Fruit fly (Drosophila melanogaster) whole organism, embryonic: Measurements from ENCODE around the gene Chrac-14.
A peak's percentile ranks its signal among the peaks of the same experiment; 100 is the strongest.

Experiments
- CG11398 ChIP-seq: fragments of 200-800 bp; sonication (Bioruptor generic); optimal IDR thresholded peaks from 2 replicates; lab custom pipeline; 2016; ENCODE audit warnings: missing biosample characterization, missing genetic modification characterization
- CG12104 ChIP-seq: fragments of 200-800 bp; sonication (Bioruptor generic); optimal IDR thresholded peaks from 3 replicates; lab custom pipeline; 2016; ENCODE audit warnings: missing biosample characterization, missing genetic modification characterization
- CG12769 ChIP-seq: fragments of 200-800 bp; sonication (Bioruptor generic); optimal IDR thresholded peaks from 2 replicates; lab custom pipeline; 2019; ENCODE audit warnings: missing biosample characterization, mild to moderate bottlenecking, missing genetic modification characterization, moderate library complexity
- CG15073 ChIP-seq: fragments of 200-800 bp; sonication (Bioruptor generic); optimal IDR thresholded peaks from 2 replicates; lab custom pipeline; 2016; ENCODE audit warnings: missing biosample characterization, missing genetic modification characterization
- CG1792 ChIP-seq: fragments of 200-800 bp; sonication (Bioruptor generic); optimal IDR thresholded peaks from 2 replicates; lab custom pipeline; 2016; ENCODE audit warnings: missing biosample characterization, missing genetic modification characterization
- CG1832 ChIP-seq: fragments of 200-800 bp; sonication (Bioruptor generic); optimal IDR thresholded peaks from 2 replicates; lab custom pipeline; 2017; ENCODE audit warnings: missing biosample characterization, mild to moderate bottlenecking, missing genetic modification characterization, inconsistent platforms
- CG2116 ChIP-seq: fragments of 200-800 bp; sonication (Bioruptor generic); optimal IDR thresholded peaks from 3 replicates; lab custom pipeline; 2018; ENCODE audit warnings: missing biosample characterization, mild to moderate bottlenecking, missing genetic modification characterization
- CG2202 ChIP-seq: fragments of 200-800 bp; sonication (Bioruptor generic); optimal IDR thresholded peaks from 2 replicates; lab custom pipeline; 2018; ENCODE audit warnings: missing biosample characterization, mild to moderate bottlenecking, missing genetic modification characterization
- CG3065 ChIP-seq: fragments of 200-800 bp; sonication (Bioruptor generic); optimal IDR thresholded peaks from 2 replicates; lab custom pipeline; 2016; ENCODE audit warnings: missing biosample characterization, missing genetic modification characterization
- CG32767 ChIP-seq: fragments of 200-800 bp; sonication (Bioruptor generic); IDR thresholded peaks from 2 replicates; pipeline ENCODE4 v1.3.6; 2022; ENCODE audit warnings: missing biosample characterization, missing genetic modification characterization
- CG33557 ChIP-seq: fragments of 200-800 bp; sonication (Bioruptor generic); optimal IDR thresholded peaks from 2 replicates; lab custom pipeline; 2019; ENCODE audit warnings: missing biosample characterization, mild to moderate bottlenecking, missing genetic modification characterization, moderate library complexity
- CG4360 ChIP-seq: fragments of 200-800 bp; sonication (Bioruptor generic); IDR thresholded peaks from 2 replicates; pipeline ENCODE4 v1.3.6; 2022; ENCODE audit warnings: missing biosample characterization, missing genetic modification characterization
- CG6765 ChIP-seq: fragments of 200-800 bp; sonication (Bioruptor generic); optimal IDR thresholded peaks from 3 replicates; lab custom pipeline; 2017; ENCODE audit warnings: missing biosample characterization, mild to moderate bottlenecking, missing genetic modification characterization
- CG7928 ChIP-seq: fragments of 200-800 bp; sonication (Bioruptor generic); optimal IDR thresholded peaks from 2 replicates; lab custom pipeline; 2017; ENCODE audit warnings: missing biosample characterization, mild to moderate bottlenecking, missing genetic modification characterization
- CG8281 ChIP-seq: fragments of 200-800 bp; sonication (Bioruptor generic); optimal IDR thresholded peaks from 2 replicates; lab custom pipeline; 2018; ENCODE audit warnings: missing biosample characterization, mild to moderate bottlenecking, missing genetic modification characterization, moderate library complexity
- CG8765 ChIP-seq: fragments of 200-800 bp; sonication (Bioruptor generic); IDR thresholded peaks from 2 replicates; pipeline ENCODE4 v1.3.6; 2022; ENCODE audit warnings: missing biosample characterization, missing genetic modification characterization
- CrebB ChIP-seq: fragments of 200-800 bp; sonication (Bioruptor generic); optimal IDR thresholded peaks from 3 replicates; lab custom pipeline; 2018; ENCODE audit warnings: missing biosample characterization, mild to moderate bottlenecking, missing genetic modification characterization
- Dek ChIP-seq: fragments of 200-800 bp; sonication (Bioruptor generic); optimal IDR thresholded peaks from 3 replicates; lab custom pipeline; 2019; ENCODE audit warnings: missing biosample characterization, mild to moderate bottlenecking, missing genetic modification characterization, moderate library complexity
- Dp ChIP-seq: fragments of 200-800 bp; sonication (Bioruptor generic); optimal IDR thresholded peaks from 2 replicates; lab custom pipeline; 2018; ENCODE audit warnings: missing biosample characterization, mild to moderate bottlenecking, missing genetic modification characterization, moderate library complexity
- Dref ChIP-seq: fragments of 200-800 bp; sonication (Bioruptor generic); IDR thresholded peaks from 2 replicates; pipeline ENCODE4 v1.3.6; 2022; ENCODE audit warnings: missing biosample characterization, missing genetic modification characterization
- ERR ChIP-seq: fragments of 200-800 bp; sonication (Bioruptor generic); optimal IDR thresholded peaks from 2 replicates; lab custom pipeline; 2016; ENCODE audit warnings: missing biosample characterization, missing genetic modification characterization
- H15 ChIP-seq: fragments of 200-800 bp; sonication (Bioruptor generic); IDR thresholded peaks from 3 replicates; pipeline ENCODE4 v1.3.6; 2022; ENCODE audit warnings: missing biosample characterization, missing genetic modification characterization
- HLHmδ ChIP-seq: fragments of 200-800 bp; sonication (Bioruptor generic); optimal IDR thresholded peaks from 2 replicates; lab custom pipeline; 2018; ENCODE audit warnings: missing biosample characterization, mild to moderate bottlenecking, missing genetic modification characterization, moderate library complexity
- HmgZ ChIP-seq: fragments of 200-800 bp; sonication (Bioruptor generic); optimal IDR thresholded peaks from 2 replicates; lab custom pipeline; 2018; ENCODE audit warnings: missing biosample characterization, mild to moderate bottlenecking, missing genetic modification characterization
- Kr ChIP-seq: fragments of 200-800 bp; sonication (Bioruptor generic); optimal IDR thresholded peaks from 2 replicates; lab custom pipeline; 2017; ENCODE audit warnings: missing biosample characterization, mild to moderate bottlenecking, missing genetic modification characterization
- Lhr ChIP-seq: fragments of 200-800 bp; sonication (Bioruptor generic); optimal IDR thresholded peaks from 3 replicates; lab custom pipeline; 2017; ENCODE audit warnings: mild to moderate bottlenecking, missing biosample characterization, missing genetic modification reagents, missing genetic modification characterization
- Lim3 ChIP-seq: fragments of 200-800 bp; sonication (Bioruptor generic); IDR thresholded peaks from 2 replicates; pipeline ENCODE4 v1.3.6; 2022; ENCODE audit warnings: missing biosample characterization, missing genetic modification characterization
- Lpt ChIP-seq: fragments of >200 bp; optimal IDR thresholded peaks from 2 replicates; lab custom pipeline; 2018; ENCODE audit warnings: missing biosample characterization, missing genetic modification characterization
- MESR4 ChIP-seq: fragments of 200-800 bp; sonication (Bioruptor generic); optimal IDR thresholded peaks from 2 replicates; lab custom pipeline; 2018; ENCODE audit warnings: missing biosample characterization, mild to moderate bottlenecking, missing genetic modification characterization, moderate library complexity
- Med ChIP-seq: fragments of 200-800 bp; sonication (Bioruptor generic); peaks from one replicate; lab custom pipeline; 2016; ENCODE audit warnings: missing biosample characterization, missing genetic modification characterization, mild to moderate bottlenecking, inconsistent platforms, moderate library complexity
- NC2α ChIP-seq: fragments of 200-800 bp; sonication (Bioruptor generic); optimal IDR thresholded peaks from 2 replicates; lab custom pipeline; 2016; ENCODE audit warnings: missing biosample characterization, missing genetic modification characterization
- Scr ChIP-seq: fragments of 200-800 bp; sonication (Bioruptor generic); IDR thresholded peaks from 2 replicates; pipeline ENCODE4 v1.3.6; 2022; ENCODE audit warnings: missing biosample characterization, missing genetic modification characterization; ENCODE audit not compliant: partially characterized antibody
- bowl ChIP-seq: fragments of 200-800 bp; sonication (Bioruptor generic); IDR thresholded peaks from 2 replicates; pipeline ENCODE4 v1.3.6; 2022; ENCODE audit warnings: missing biosample characterization, missing genetic modification characterization
- chinmo ChIP-seq: fragments of 200-800 bp; sonication (Bioruptor generic); IDR thresholded peaks from 4 replicates; pipeline ENCODE4 v1.3.6; 2022; ENCODE audit warnings: missing biosample characterization, missing genetic modification characterization; ENCODE audit not compliant: partially characterized antibody
- croc ChIP-seq: fragments of 200-800 bp; sonication (Bioruptor generic); conservative IDR thresholded peaks from 3 replicates; pipeline ENCODE4 v1.3.6; 2022; ENCODE audit warnings: missing biosample characterization, missing genetic modification characterization
- crp ChIP-seq, 2 experiments: fragments of 200-800 bp; sonication (Bioruptor generic); optimal IDR thresholded peaks; 2 replicates in 1 of 2; 3 replicates in 1 of 2; lab custom pipeline; 2017; ENCODE audit warnings: missing biosample characterization in 2 of 2, missing genetic modification characterization in 2 of 2, mild to moderate bottlenecking in 1 of 2, moderate library complexity in 1 of 2
- disco-r ChIP-seq: fragments of 200-800 bp; sonication (Bioruptor generic); optimal IDR thresholded peaks from 2 replicates; lab custom pipeline; 2016; ENCODE audit warnings: missing biosample characterization, missing genetic modification characterization
- dmrt99B ChIP-seq: fragments of 200-800 bp; sonication (Bioruptor generic); optimal IDR thresholded peaks from 2 replicates; lab custom pipeline; 2018; ENCODE audit warnings: missing biosample characterization, mild to moderate bottlenecking, missing genetic modification characterization, moderate library complexity
- dpn ChIP-seq, 2 experiments: fragments of 200-800 bp; sonication (Bioruptor generic); optimal IDR thresholded peaks; 3 replicates each; lab custom pipeline; 2016; ENCODE audit warnings: missing biosample characterization in 2 of 2, missing genetic modification characterization in 2 of 2
- ewg ChIP-seq: fragments of 200-800 bp; sonication (Bioruptor generic); optimal IDR thresholded peaks from 3 replicates; lab custom pipeline; 2017; ENCODE audit warnings: mild to moderate bottlenecking, missing biosample characterization, missing genetic modification reagents, missing genetic modification characterization
- ham ChIP-seq: fragments of 200-800 bp; sonication (Bioruptor generic); IDR thresholded peaks from 2 replicates; pipeline ENCODE4 v1.3.6; 2022; ENCODE audit warnings: missing biosample characterization, missing genetic modification characterization
- jumu ChIP-seq: fragments of 200-800 bp; sonication (Bioruptor generic); optimal IDR thresholded peaks from 3 replicates; lab custom pipeline; 2016; ENCODE audit warnings: missing biosample characterization, missing genetic modification characterization
- nmo ChIP-seq: fragments of 200-800 bp; sonication (Bioruptor generic); optimal IDR thresholded peaks from 2 replicates; lab custom pipeline; 2018; ENCODE audit warnings: missing biosample characterization, mild to moderate bottlenecking, missing genetic modification characterization, moderate library complexity
- odd ChIP-seq: fragments of 200-800 bp; sonication (Bioruptor generic); optimal IDR thresholded peaks from 2 replicates; lab custom pipeline; 2017; ENCODE audit warnings: missing biosample characterization, mild to moderate bottlenecking, missing genetic modification characterization
- onecut ChIP-seq: fragments of 200-800 bp; sonication (Bioruptor generic); IDR thresholded peaks from 2 replicates; pipeline ENCODE4 v1.3.6; 2022; ENCODE audit warnings: missing biosample characterization, missing genetic modification characterization
- pita ChIP-seq: fragments of 200-800 bp; sonication (Bioruptor generic); optimal IDR thresholded peaks from 2 replicates; lab custom pipeline; 2017; ENCODE audit warnings: missing biosample characterization, mild to moderate bottlenecking, missing genetic modification characterization
- pnt ChIP-seq: fragments of 200-800 bp; sonication (Bioruptor generic); optimal IDR thresholded peaks from 3 replicates; lab custom pipeline; 2016; ENCODE audit warnings: missing biosample characterization, missing genetic modification characterization
- salm ChIP-seq: fragments of 200-800 bp; sonication (Bioruptor generic); optimal IDR thresholded peaks from 2 replicates; lab custom pipeline; 2018; ENCODE audit warnings: missing biosample characterization, mild to moderate bottlenecking, missing genetic modification characterization
- sd ChIP-seq: fragments of 200-800 bp; sonication (Bioruptor generic); optimal IDR thresholded peaks from 3 replicates; lab custom pipeline; 2018; ENCODE audit warnings: missing biosample characterization, mild to moderate bottlenecking, missing genetic modification characterization, moderate library complexity
- sima ChIP-seq: fragments of 200-800 bp; sonication (Bioruptor generic); optimal IDR thresholded peaks from 2 replicates; lab custom pipeline; 2016; ENCODE audit warnings: missing biosample characterization, missing genetic modification characterization
- tx ChIP-seq: fragments of 200-800 bp; sonication (Bioruptor generic); optimal IDR thresholded peaks from 2 replicates; lab custom pipeline; 2016; ENCODE audit warnings: missing biosample characterization, missing genetic modification characterization

Gene Chrac-14

dm6 chr2L:8449358-8449757, 12.2 kb downstream of the Chrac-14 start, which contains the start of gene Aasdh (continued):
- TF ChIP-seq HLHmδ (GFP tag; lab: Kevin White, UChicago) (no peak), Dek (no peak), ERR (GFP tag; lab: Kevin White, UChicago) (no peak), CG32767 (GFP tag; lab: Robert Waterston, UW) (no peak), salm (tag; lab: Kevin White, UChicago) (no peak), ewg (GFP tag; lab: Kevin White, UChicago) (no peak), dpn (GFP tag; optimal IDR thresholded peaks at IDR 0.05; lab: Kevin White, UChicago) (no peak), crp (GFP tag; optimal IDR thresholded peaks at IDR 0.05; lab: Kevin White, UChicago) (peak in 1 of 2 experiments; percentile 88), H15 (GFP tag; lab: Robert Waterston, UW) (no peak), CG3065 (GFP tag; lab: Kevin White, UChicago) (no peak), CG4360 (GFP tag; lab: Robert Waterston, UW) (peak; percentile 77), disco-r (no peak), Kr (no peak), CrebB (no peak), CG7928 (GFP tag; lab: Kevin White, UChicago) (no peak), croc (GFP tag; lab: Robert Waterston, UW) (no peak), odd (no peak), jumu (GFP tag; lab: Kevin White, UChicago) (no peak), pnt (GFP tag; lab: Kevin White, UChicago) (no peak), CG12104 (GFP tag; lab: Kevin White, UChicago) (no peak), sd (tag; lab: Kevin White, UChicago) (no peak), tx (no peak), Dp (GFP tag; lab: Kevin White, UChicago) (peak; percentile 84), chinmo (0 out of 4 replicates have a peak, but pooled peaks have one; percentile 27), CG1832 (GFP tag; lab: Kevin White, UChicago) (no peak), CG2116 (GFP tag; lab: Kevin White, UChicago) (peak; percentile 57), bowl (GFP tag; lab: Robert Waterston, UW) (0 out of 2 replicates have a peak, but pooled peaks have one; percentile 14), CG15073 (GFP tag; lab: Kevin White, UChicago) (no peak), CG8765 (GFP tag; lab: Robert Waterston, UW) (no peak), CG12769 (tag; lab: Kevin White, UChicago) (no peak), CG8281 (tag; lab: Kevin White, UChicago) (no peak), CG1792 (GFP tag; lab: Kevin White, UChicago) (no peak), dmrt99B (tag; lab: Kevin White, UChicago) (no peak), CG11398 (GFP tag; lab: Kevin White, UChicago) (no peak), onecut (GFP tag; lab: Robert Waterston, UW) (no peak), sima (GFP tag; lab: Kevin White, UChicago) (no peak), Lhr (GFP tag; lab: Kevin White, UChicago) (no peak), Dref (GFP tag; lab: Robert Waterston, UW) (peak; percentile 60), CG33557 (GFP tag; lab: Kevin White, UChicago) (no peak), CG6765 (GFP tag; lab: Kevin White, UChicago) (no peak), ham (GFP tag; lab: Robert Waterston, UW) (no peak), Scr (peak; percentile 34; the same call in 1 of the 2 replicates), Med (GFP tag; lab: Kevin White, UChicago) (no peak), MESR4 (peak; percentile 21), HmgZ (tag; lab: Kevin White, UChicago) (no peak), Lim3 (GFP tag; lab: Robert Waterston, UW) (no peak), Lpt (GFP tag; lab: Kevin White, UChicago) (no peak), NC2α (GFP tag; lab: Kevin White, UChicago) (no peak), pita (GFP tag; lab: Kevin White, UChicago) (no peak), CG2202 (tag; lab: Kevin White, UChicago) (no peak), nmo (no peak)
